Fruit fly (Drosophila melanogaster): ENCODE results near the gene elm.

DNA sequence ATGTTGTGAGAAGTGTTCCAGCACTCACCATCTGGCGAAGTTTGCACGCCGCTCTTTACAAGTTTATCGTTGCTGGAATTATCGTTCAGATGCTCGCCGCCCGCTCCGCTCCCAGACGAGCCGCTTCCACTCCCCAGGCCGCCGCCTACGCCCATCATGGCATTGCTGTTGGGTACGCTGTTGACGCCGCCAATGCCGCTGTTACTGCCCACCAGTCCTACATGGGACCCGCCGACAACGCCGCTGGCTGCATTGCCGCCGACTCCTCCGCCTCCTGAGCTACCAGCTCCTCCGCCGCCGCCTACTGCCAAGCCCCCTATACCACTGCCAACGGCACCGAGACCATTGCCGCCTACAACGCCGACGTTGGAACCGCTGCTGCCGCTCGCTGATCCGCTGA, 46.2 kb downstream of the elm start:
- no peak for TF ChIP-seq Abd-B (GFP tag; optimal IDR thresholded peaks at IDR 0.05)
- no peak for TF ChIP-seq ey (GFP tag; optimal IDR thresholded peaks at IDR 0.05)
- TF ChIP-seq GATAd (GFP tag; optimal IDR thresholded peaks at IDR 0.05) = no peak
- TF ChIP-seq jim (GFP tag; optimal IDR thresholded peaks at IDR 0.05) = no peak
- TF ChIP-seq h (GFP tag; optimal IDR thresholded peaks at IDR 0.05) = no peak
- TF ChIP-seq N (GFP tag; optimal IDR thresholded peaks at IDR 0.05) = no peak
- no peak for TF ChIP-seq usp (GFP tag; optimal IDR thresholded peaks at IDR 0.05)
- TF ChIP-seq Jra (GFP tag; optimal IDR thresholded peaks at IDR 0.05) = no peak
- TF ChIP-seq tai (GFP tag; optimal IDR thresholded peaks at IDR 0.05) = no peak
- no peak for TF ChIP-seq Hr78 (GFP tag; optimal IDR thresholded peaks at IDR 0.05)

Measured in whole organism, wandering third instar larva.